Worm (Caenorhabditis elegans): ENCODE data around the gene F35E8.13.

DNA sequence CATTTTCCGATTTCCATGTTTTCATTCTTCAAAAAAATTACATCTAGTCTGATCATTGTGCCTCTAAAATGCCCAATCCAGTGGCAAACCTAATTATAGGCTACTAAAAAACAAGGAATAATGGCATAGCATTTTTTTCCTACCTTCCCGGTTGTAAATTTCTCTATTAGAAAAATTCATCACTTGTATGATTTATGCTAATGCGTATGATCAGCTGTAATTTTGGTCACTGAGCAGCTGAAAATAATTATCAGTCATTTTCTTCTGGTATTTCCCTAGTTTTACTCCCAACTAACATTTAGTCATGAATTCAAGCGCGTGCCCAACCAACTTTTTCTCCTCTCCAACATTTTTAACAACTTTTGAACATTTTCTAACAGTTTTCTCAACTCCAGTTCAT is 32.4 kb downstream of the F35E8.13 start, which contains the start of gene srh-186:
- no peak for TF ChIP-seq Y75B8A.6 (GFP tag; IDR thresholded peaks at IDR 0.05)
- no peak for TF ChIP-seq ceh-44 (GFP tag; IDR thresholded peaks at IDR 0.05)
- no peak for TF ChIP-seq snpc-4 (tag; optimal IDR thresholded peaks at IDR 0.05)
- no peak for TF ChIP-seq T20F7.1 (GFP tag; optimal IDR thresholded peaks at IDR 0.05)
- no peak for TF ChIP-seq egl-43 (GFP tag; IDR thresholded peaks at IDR 0.05)
- no peak for TF ChIP-seq lin-13 (GFP tag; optimal IDR thresholded peaks at IDR 0.05)
- no peak for TF ChIP-seq spr-3 (GFP tag; optimal IDR thresholded peaks at IDR 0.05)
- TF ChIP-seq pha-4 (GFP tag; IDR thresholded peaks at IDR 0.05), result no peak
- TF ChIP-seq pha-4 (tag; optimal IDR thresholded peaks at IDR 0.05), result no peak
- no peak for TF ChIP-seq pqm-1 (tag; optimal IDR thresholded peaks at IDR 0.05)
- TF ChIP-seq mep-1 (tag; optimal IDR thresholded peaks at IDR 0.05), result no peak
- TF ChIP-seq ztf-11 (tag; optimal IDR thresholded peaks at IDR 0.05), result no peak
- TF ChIP-seq fkh-10 (GFP tag; optimal IDR thresholded peaks at IDR 0.05), result no peak
- TF ChIP-seq daf-12 (tag; optimal IDR thresholded peaks at IDR 0.05), result no peak
- TF ChIP-seq nhr-25 (tag; optimal IDR thresholded peaks at IDR 0.05; ENCODE audit: borderline replicate concordance, insufficient read depth), result no peak

All from whole organism, L4 larva.